Fruit fly (Drosophila melanogaster): ENCODE results near the gene Reph.

The Reph gene

DNA sequence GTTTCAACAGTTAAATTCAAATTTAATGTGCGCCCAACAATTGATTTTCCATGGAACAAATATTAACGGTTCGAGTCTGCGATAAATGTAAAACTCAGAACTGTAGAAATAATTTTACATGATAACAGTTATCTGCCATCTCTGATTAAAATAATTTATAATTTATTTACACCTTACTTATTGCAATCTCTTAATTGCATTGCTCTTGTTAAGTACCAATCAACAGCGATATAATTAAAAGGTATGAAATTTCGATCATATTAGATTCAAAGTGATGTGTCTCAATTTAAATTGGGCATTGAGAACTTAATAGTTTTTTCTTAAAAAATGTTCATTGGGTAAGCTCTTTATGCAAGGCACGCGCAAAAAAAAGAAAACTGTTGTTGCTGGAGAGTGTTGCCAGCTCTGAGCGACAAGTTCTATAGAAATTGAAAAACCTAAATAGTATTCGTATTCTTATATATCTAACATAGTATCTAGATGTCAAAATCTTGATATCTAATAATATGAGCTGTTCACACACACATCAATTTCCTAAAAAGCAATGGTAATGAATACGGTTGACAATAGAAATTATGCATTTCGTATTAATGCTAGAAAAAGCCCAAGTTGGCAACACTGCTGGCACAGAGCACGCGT is 408 bp upstream of the Reph start (continued):
- TF ChIP-seq so (GFP tag; IDR thresholded peaks at IDR 0.05) = peak; percentile 41; the same call in 1 of the 3 replicates
- peak; percentile 81 for TF ChIP-seq onecut (GFP tag; IDR thresholded peaks at IDR 0.05)
- no peak for TF ChIP-seq HLHmδ (GFP tag; optimal IDR thresholded peaks at IDR 0.05)
- TF ChIP-seq CG2678 (tag; optimal IDR thresholded peaks at IDR 0.05) = peak; percentile 23
- no peak for TF ChIP-seq NC2α (GFP tag; optimal IDR thresholded peaks at IDR 0.05)
- peak; percentile 37; the same call in 1 of the 2 replicates for TF ChIP-seq CG14667 (GFP tag; IDR thresholded peaks at IDR 0.05)
- peak; percentile 55 for TF ChIP-seq tio (GFP tag; optimal IDR thresholded peaks at IDR 0.05)
- no peak for TF ChIP-seq ab (GFP tag; optimal IDR thresholded peaks at IDR 0.05)
- TF ChIP-seq CG8388 (GFP tag; optimal IDR thresholded peaks at IDR 0.05) = no peak
- TF ChIP-seq Antp (GFP tag; optimal IDR thresholded peaks at IDR 0.05) = peak; percentile 12
- TF ChIP-seq sna (GFP tag; IDR thresholded peaks at IDR 0.05; ENCODE audit: partially characterized antibody) = no peak
- TF ChIP-seq Rfx (GFP tag; IDR thresholded peaks at IDR 0.05) = peak; percentile 83
- TF ChIP-seq Dek (tag; optimal IDR thresholded peaks at IDR 0.05) = peak; percentile 86
- TF ChIP-seq CG8089 (GFP tag; optimal IDR thresholded peaks at IDR 0.05) = no peak
- 0 out of 2 replicates have a peak, but pooled peaks have one; percentile 24 for TF ChIP-seq CG17612 (GFP tag; IDR thresholded peaks at IDR 0.05)
- peak; percentile 53 for TF ChIP-seq Usf (GFP tag; optimal IDR thresholded peaks at IDR 0.05)
- TF ChIP-seq ara (GFP tag; IDR thresholded peaks at IDR 0.05) = peak; percentile 60
- TF ChIP-seq Hr51 (GFP tag; optimal IDR thresholded peaks at IDR 0.05) = peak in 1 of 2 experiments; percentile 42
- TF ChIP-seq zen (tag; optimal IDR thresholded peaks at IDR 0.05) = peak; percentile 47
- peak; percentile 63 for TF ChIP-seq Max (GFP tag; optimal IDR thresholded peaks at IDR 0.05)
- peak; percentile 17 for TF ChIP-seq CG13296 (GFP tag; optimal IDR thresholded peaks at IDR 0.05)
- TF ChIP-seq hkb (optimal IDR thresholded peaks at IDR 0.05) = no peak
- peak; percentile 76 for TF ChIP-seq hkb (GFP tag; IDR thresholded peaks at IDR 0.05)
- TF ChIP-seq lov (optimal IDR thresholded peaks at IDR 0.05) = no peak
- TF ChIP-seq lov (GFP tag; IDR thresholded peaks at IDR 0.05) = 0 out of 3 replicates have a peak, but pooled peaks have one; percentile 24
- TF ChIP-seq btn (GFP tag; optimal IDR thresholded peaks at IDR 0.05) = no peak
- no peak for TF ChIP-seq CG3065 (GFP tag; optimal IDR thresholded peaks at IDR 0.05)
- TF ChIP-seq ATbp (GFP tag; optimal IDR thresholded peaks at IDR 0.05) = peak; percentile 30
- peak; percentile 65 for TF ChIP-seq CG11085 (GFP tag; IDR thresholded peaks at IDR 0.05)
- TF ChIP-seq cas (GFP tag; IDR thresholded peaks at IDR 0.05) = peak; percentile 30; the same call in 1 of the 2 replicates
- TF ChIP-seq sqz (GFP tag; optimal IDR thresholded peaks at IDR 0.05) = no peak
- peak; percentile 81 for TF ChIP-seq lab (GFP tag; optimal IDR thresholded peaks at IDR 0.05)
- TF ChIP-seq dmrt99B (tag; optimal IDR thresholded peaks at IDR 0.05) = no peak
- no peak for TF ChIP-seq Poxn (GFP tag; IDR thresholded peaks at IDR 0.05)
- TF ChIP-seq CG1024 (GFP tag; IDR thresholded peaks at IDR 0.05) = no peak
- no peak for TF ChIP-seq fd64A (GFP tag; optimal IDR thresholded peaks at IDR 0.05)
- no peak for TF ChIP-seq CG1832 (GFP tag; optimal IDR thresholded peaks at IDR 0.05)
- TF ChIP-seq twi (tag; optimal IDR thresholded peaks at IDR 0.05) = no peak
- TF ChIP-seq CG11723 (GFP tag; optimal IDR thresholded peaks at IDR 0.05) = no peak
- TF ChIP-seq tgo (GFP tag; IDR thresholded peaks at IDR 0.05) = peak; percentile 53; the same call in 2 of the 3 replicates
- peak; percentile 61 for TF ChIP-seq CG12659 (GFP tag; optimal IDR thresholded peaks at IDR 0.05)
- TF ChIP-seq CG5180 (GFP tag; optimal IDR thresholded peaks at IDR 0.05) = no peak
- TF ChIP-seq CG7372 (GFP tag; IDR thresholded peaks at IDR 0.05) = no peak; the same call in 1 of the 2 replicates
- TF ChIP-seq CG15011 (GFP tag; optimal IDR thresholded peaks at IDR 0.05) = peak; percentile 11
- TF ChIP-seq Chrac-16 (GFP tag; optimal IDR thresholded peaks at IDR 0.05) = peak; percentile 30
- TF ChIP-seq NfI (GFP tag; optimal IDR thresholded peaks at IDR 0.05) = peak; percentile 71
- no peak for TF ChIP-seq CG14965 (GFP tag; optimal IDR thresholded peaks at IDR 0.05; ENCODE audit: borderline replicate concordance)
- peak; percentile 61 for TF ChIP-seq CG11247 (GFP tag; IDR thresholded peaks at IDR 0.05)
- TF ChIP-seq CG13123 (GFP tag; optimal IDR thresholded peaks at IDR 0.05) = no peak
- TF ChIP-seq wdn (GFP tag; IDR thresholded peaks at IDR 0.05) = peak; percentile 40; the same call in 1 of the 2 replicates
